Worm (Caenorhabditis elegans): ENCODE data around the gene srd-58.
A peak's percentile ranks its signal among the peaks of the same experiment; 100 is the strongest.

The srd-58 gene

ce11 chrII:7166768-7167167, 38.1 kb downstream of the srd-58 start:
- TF ChIP-seq crh-2 (tag; optimal IDR thresholded peaks at IDR 0.05) (peak; percentile 21), ceh-82 (tag; optimal IDR thresholded peaks at IDR 0.05) (no peak), ztf-1 (GFP tag; conservative IDR thresholded peaks at IDR 0.05) (no peak), fos-1 (tag; optimal IDR thresholded peaks at IDR 0.05) (peak; percentile 81), sma-9 (GFP tag; optimal IDR thresholded peaks at IDR 0.05) (peak; percentile 46), sma-9 (tag; optimal IDR thresholded peaks at IDR 0.05) (no peak), nhr-77 (tag; optimal IDR thresholded peaks at IDR 0.05) (no peak), gmeb-1 (tag; optimal IDR thresholded peaks at IDR 0.05) (no peak)

DNA sequence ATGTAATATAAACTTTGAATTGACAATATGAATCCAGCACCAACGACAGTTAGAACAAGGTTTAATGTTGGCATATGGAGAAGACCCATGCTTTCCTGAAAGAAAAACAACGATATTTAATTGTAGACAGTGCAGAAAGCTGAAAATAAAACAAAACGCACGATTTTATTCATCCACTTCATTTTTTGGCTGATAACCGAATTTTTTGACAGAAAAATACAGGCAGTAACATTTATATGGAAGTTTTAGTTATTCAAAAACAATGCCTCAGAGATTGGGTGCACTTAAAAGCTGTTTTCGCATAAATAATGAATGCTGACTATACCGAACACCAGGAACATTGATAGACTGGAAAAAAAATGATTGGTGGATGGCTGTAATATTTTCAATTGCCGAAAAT, 39.1 kb downstream of the srd-58 start, which contains the start of gene mfsd-13.2:
mfsd-13.2 (minus strand) TSS at position 101 of the 400 bp plus-strand sequence.
- no peak for TF ChIP-seq Y55F3AM.14 (GFP tag; optimal IDR thresholded peaks at IDR 0.05)
- no peak for TF ChIP-seq ama-1 (optimal IDR thresholded peaks at IDR 0.05)
- TF ChIP-seq lin-11 (tag; optimal IDR thresholded peaks at IDR 0.05) = no peak
- no peak for TF ChIP-seq nhr-25 (tag; optimal IDR thresholded peaks at IDR 0.05)
- TF ChIP-seq dmd-4 (tag; optimal IDR thresholded peaks at IDR 0.05) = no peak
- TF ChIP-seq mab-5 (tag; optimal IDR thresholded peaks at IDR 0.05) = no peak
- no peak for TF ChIP-seq ztf-11 (tag; optimal IDR thresholded peaks at IDR 0.05)
- no peak for TF ChIP-seq skn-1 (tag; optimal IDR thresholded peaks at IDR 0.05)
- TF ChIP-seq egl-27 (tag; optimal IDR thresholded peaks at IDR 0.05) = no peak
- no peak for TF ChIP-seq ztf-1 (GFP tag; conservative IDR thresholded peaks at IDR 0.05)
- TF ChIP-seq R02D3.7 (tag; optimal IDR thresholded peaks at IDR 0.05) = no peak
- TF ChIP-seq mbf-1 (tag; optimal IDR thresholded peaks at IDR 0.05) = no peak
- TF ChIP-seq blmp-1 (tag; optimal IDR thresholded peaks at IDR 0.05; ENCODE audit: insufficient read depth) = no peak

ce11 chrII:7161512-7161911, 43.3 kb downstream of the srd-58 start, which contains the start of gene C27H5.12:
Gene C27H5.12 (minus strand): TSS chrII:7161612.
- TF ChIP-seq gmeb-1 (tag; optimal IDR thresholded peaks at IDR 0.05) = no peak
- TF ChIP-seq sma-9 (GFP tag; optimal IDR thresholded peaks at IDR 0.05) = no peak
- no peak for TF ChIP-seq sma-9 (tag; optimal IDR thresholded peaks at IDR 0.05)
- TF ChIP-seq zag-1 (tag; optimal IDR thresholded peaks at IDR 0.05) = no peak
- no peak for TF ChIP-seq egl-27 (tag; optimal IDR thresholded peaks at IDR 0.05)
- TF ChIP-seq skn-1 (tag; optimal IDR thresholded peaks at IDR 0.05) = no peak
- TF ChIP-seq elt-1 (tag; optimal IDR thresholded peaks at IDR 0.05) = no peak
- no peak for TF ChIP-seq lin-13 (GFP tag; optimal IDR thresholded peaks at IDR 0.05)
- TF ChIP-seq nhr-23 (tag; optimal IDR thresholded peaks at IDR 0.05) = no peak
- no peak for TF ChIP-seq nhr-21 (tag; optimal IDR thresholded peaks at IDR 0.05)
- TF ChIP-seq peb-1 (tag; optimal IDR thresholded peaks at IDR 0.05) = no peak
- TF ChIP-seq fos-1 (tag; optimal IDR thresholded peaks at IDR 0.05) = no peak

- TF ChIP-seq sma-9 (GFP tag; optimal IDR thresholded peaks at IDR 0.05) (peak; percentile 60), sma-9 (tag; optimal IDR thresholded peaks at IDR 0.05) (no peak), nhr-21 (tag; optimal IDR thresholded peaks at IDR 0.05) (no peak), crh-2 (tag; optimal IDR thresholded peaks at IDR 0.05) (peak; percentile 43), gmeb-1 (tag; optimal IDR thresholded peaks at IDR 0.05) (peak; percentile 27), fos-1 (tag; optimal IDR thresholded peaks at IDR 0.05) (peak; percentile 52), F13H6.1 (tag; optimal IDR thresholded peaks at IDR 0.05) (no peak)
Observed at ce11 chrII:7157415-7157814, 47.4 kb downstream of the srd-58 start.

- TF ChIP-seq R02D3.7 (tag; optimal IDR thresholded peaks at IDR 0.05) (no peak), nhr-6 (tag; optimal IDR thresholded peaks at IDR 0.05) (no peak), ZK546.5 (tag; optimal IDR thresholded peaks at IDR 0.05) (no peak), fos-1 (tag; optimal IDR thresholded peaks at IDR 0.05) (peak; percentile 48), lsy-2 (tag; optimal IDR thresholded peaks at IDR 0.05) (peak in 1 of 2 experiments; percentile 18), nhr-21 (tag; optimal IDR thresholded peaks at IDR 0.05) (no peak), nhr-129 (tag; optimal IDR thresholded peaks at IDR 0.05) (peak; percentile 21), ama-1 (optimal IDR thresholded peaks at IDR 0.05) (peak; percentile 21)
Observed at ce11 chrII:7155392-7155791, 49.5 kb downstream of the srd-58 start, which contains the start of gene C27H5.2. Gene C27H5.2 (plus strand): TSS chrII:7155581.

DNA sequence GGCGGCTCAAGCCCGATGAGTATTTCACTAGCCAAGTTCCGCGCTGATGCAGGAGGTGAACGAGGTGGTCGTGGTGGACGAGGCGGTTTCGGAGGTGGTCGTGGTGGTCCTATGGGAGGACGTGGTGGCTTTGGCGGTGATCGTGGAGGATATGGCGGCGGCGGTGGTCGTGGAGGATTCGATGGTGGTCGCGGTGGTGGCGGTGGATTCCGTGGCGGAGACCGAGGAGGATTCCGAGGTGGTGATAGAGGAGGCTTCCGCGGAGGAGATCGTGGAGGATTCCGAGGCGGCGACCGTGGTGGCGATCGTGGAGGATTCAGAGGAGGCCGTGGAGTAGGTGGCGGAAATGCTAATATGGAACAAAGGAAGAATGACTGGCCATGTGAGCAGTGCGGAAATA, 50.1 kb downstream of the srd-58 start:
- no peak for TF ChIP-seq nhr-25 (tag; optimal IDR thresholded peaks at IDR 0.05)
- TF ChIP-seq unc-62 (GFP tag; optimal IDR thresholded peaks at IDR 0.05) = no peak
- TF ChIP-seq gmeb-1 (tag; optimal IDR thresholded peaks at IDR 0.05) = no peak
- TF ChIP-seq mab-5 (tag; optimal IDR thresholded peaks at IDR 0.05) = no peak
- TF ChIP-seq mbf-1 (tag; optimal IDR thresholded peaks at IDR 0.05) = no peak
- TF ChIP-seq ZK546.5 (tag; optimal IDR thresholded peaks at IDR 0.05) = no peak
- no peak for TF ChIP-seq sma-3 (GFP tag; optimal IDR thresholded peaks at IDR 0.05)
- no peak for TF ChIP-seq lsy-2 (tag; optimal IDR thresholded peaks at IDR 0.05)

Measured in whole organism, L2 larva.